Fruit fly (Drosophila melanogaster) whole organism, embryonic: ENCODE data around the gene Rab35.

Source experiments
- Adf1 ChIP-seq: fragments of 200-800 bp; sonication (Bioruptor generic); IDR thresholded peaks from 2 replicates; pipeline ENCODE4 v1.3.6; 2022; ENCODE audit warnings: missing biosample characterization, missing genetic modification characterization
- Aef1 ChIP-seq: fragments of 200-800 bp; sonication (Bioruptor generic); IDR thresholded peaks from 3 replicates; pipeline ENCODE4 v1.3.6; 2022; ENCODE audit warnings: missing biosample characterization, missing genetic modification characterization
- Atf6 ChIP-seq: fragments of 200-800 bp; sonication (Bioruptor generic); IDR thresholded peaks from 2 replicates; pipeline ENCODE4 v1.3.6; 2022; ENCODE audit warnings: missing biosample characterization, missing genetic modification characterization
- Awh ChIP-seq: fragments of 200-800 bp; sonication (Bioruptor generic); IDR thresholded peaks from 2 replicates; pipeline ENCODE4, ENCODE4 v1.3.6; 2022; ENCODE audit warnings: missing biosample characterization, missing genetic modification characterization
- Blimp-1 ChIP-seq: fragments of 200-800 bp; sonication (Bioruptor generic); optimal IDR thresholded peaks from 3 replicates; lab custom pipeline; 2018; ENCODE audit warnings: missing biosample characterization, missing genetic modification characterization, mild to moderate bottlenecking, moderate library complexity, missing genetic modification reagents
- CG10321 ChIP-seq: fragments of 200-800 bp; sonication (Bioruptor generic); IDR thresholded peaks from 2 replicates; pipeline ENCODE4 v1.3.6; 2022; ENCODE audit warnings: missing biosample characterization, missing genetic modification characterization
- CG11247 ChIP-seq: fragments of 200-800 bp; sonication (Bioruptor generic); IDR thresholded peaks from 2 replicates; pipeline ENCODE4 v1.3.6; 2022; ENCODE audit warnings: missing biosample characterization, missing genetic modification characterization
- CG12769 ChIP-seq: fragments of 200-800 bp; sonication (Bioruptor generic); optimal IDR thresholded peaks from 2 replicates; lab custom pipeline; 2019; ENCODE audit warnings: missing biosample characterization, mild to moderate bottlenecking, missing genetic modification characterization, moderate library complexity
- CG17328 ChIP-seq: fragments of 200-800 bp; sonication (Bioruptor generic); IDR thresholded peaks from 2 replicates; pipeline ENCODE4 v1.3.6; 2022; ENCODE audit warnings: missing biosample characterization, missing genetic modification characterization
- CG1832 ChIP-seq: fragments of 200-800 bp; sonication (Bioruptor generic); optimal IDR thresholded peaks from 2 replicates; lab custom pipeline; 2017; ENCODE audit warnings: missing biosample characterization, mild to moderate bottlenecking, missing genetic modification characterization, inconsistent platforms
- CG34376 ChIP-seq: fragments of 200-800 bp; sonication (Bioruptor generic); optimal IDR thresholded peaks from 2 replicates; lab custom pipeline; 2018; ENCODE audit warnings: missing biosample characterization, mild to moderate bottlenecking, missing genetic modification characterization
- CG34422 ChIP-seq: fragments of 200-800 bp; sonication (Bioruptor generic); IDR thresholded peaks from 3 replicates; pipeline ENCODE4 v1.3.6; 2022; ENCODE audit warnings: missing biosample characterization, missing genetic modification characterization
- CG4360 ChIP-seq: fragments of 200-800 bp; sonication (Bioruptor generic); IDR thresholded peaks from 2 replicates; pipeline ENCODE4 v1.3.6; 2022; ENCODE audit warnings: missing biosample characterization, missing genetic modification characterization
- CG6854 ChIP-seq: fragments of 200-800 bp; sonication (Bioruptor generic); optimal IDR thresholded peaks from 3 replicates; lab custom pipeline; 2017; ENCODE audit warnings: missing biosample characterization, mild to moderate bottlenecking, missing genetic modification characterization
- CG7372 ChIP-seq: fragments of 200-800 bp; sonication (Bioruptor generic); IDR thresholded peaks from 2 replicates; pipeline ENCODE4 v1.3.6; 2022; ENCODE audit warnings: missing biosample characterization, missing genetic modification characterization
- CG8478 ChIP-seq: fragments of >200 bp; optimal IDR thresholded peaks from 2 replicates; lab custom pipeline; 2018
- Chrac-16 ChIP-seq: fragments of 200-800 bp; sonication (Bioruptor generic); optimal IDR thresholded peaks from 3 replicates; lab custom pipeline; 2016; ENCODE audit warnings: missing biosample characterization, missing genetic modification characterization
- Drgx ChIP-seq: fragments of 200-800 bp; sonication (Bioruptor generic); IDR thresholded peaks from 2 replicates; pipeline ENCODE4 v1.3.6; 2022; ENCODE audit warnings: missing biosample characterization, missing genetic modification characterization
- GATAe ChIP-seq: fragments of 200-800 bp; sonication (Bioruptor generic); conservative IDR thresholded peaks from 2 replicates; pipeline ENCODE4 v1.3.6; 2022; ENCODE audit warnings: missing biosample characterization, missing genetic modification characterization
- Hsf ChIP-seq: fragments of 200-800 bp; sonication (Bioruptor generic); optimal IDR thresholded peaks from 3 replicates; lab custom pipeline; 2016; ENCODE audit warnings: missing biosample characterization, missing genetic modification characterization
- Med ChIP-seq: fragments of 200-800 bp; sonication (Bioruptor generic); peaks from one replicate; lab custom pipeline; 2016; ENCODE audit warnings: missing biosample characterization, missing genetic modification characterization, mild to moderate bottlenecking, inconsistent platforms, moderate library complexity
- Pdp1 ChIP-seq, 2 experiments: fragments of 200-800 bp; sonication (Bioruptor generic); optimal IDR thresholded peaks; 3 replicates each; lab custom pipeline; 2016; ENCODE audit warnings: missing biosample characterization in 2 of 2, missing genetic modification characterization in 2 of 2, mild to moderate bottlenecking in 1 of 2, moderate library complexity in 1 of 2
- Poxn ChIP-seq: fragments of 200-800 bp; sonication (Bioruptor generic); IDR thresholded peaks from 2 replicates; pipeline ENCODE4 v1.3.6; 2022; ENCODE audit warnings: missing biosample characterization, missing genetic modification characterization
- Stat92E ChIP-seq, 3 experiments: fragments of >200 bp in 2 of 3; fragments of 200-800 bp in 1 of 3; sonication (Bioruptor generic) in 1 of 3; optimal IDR thresholded peaks; 2 replicates each; lab custom pipeline; 2017 to 2019; ENCODE audit warnings: missing biosample characterization in 3 of 3, missing genetic modification characterization in 3 of 3, mild to moderate bottlenecking in 1 of 3, moderate library complexity in 1 of 3
- TFAM ChIP-seq: fragments of 200-800 bp; sonication (Bioruptor generic); optimal IDR thresholded peaks from 2 replicates; lab custom pipeline; 2017; ENCODE audit warnings: missing biosample characterization, missing genetic modification characterization, inconsistent platforms
- Trl ChIP-seq, 3 experiments: fragments of >200 bp in 2 of 3; fragments of 200-800 bp in 1 of 3; sonication (Bioruptor generic) in 1 of 3; optimal IDR thresholded peaks; 2 replicates in 1 of 3; 3 replicates in 2 of 3; lab custom pipeline; 2016 to 2017; ENCODE audit warnings: missing biosample characterization in 1 of 3, missing genetic modification characterization in 1 of 3
- Vsx1 ChIP-seq: fragments of 200-800 bp; sonication (Bioruptor generic); optimal IDR thresholded peaks from 2 replicates; lab custom pipeline; 2017; ENCODE audit warnings: missing biosample characterization, mild to moderate bottlenecking, missing genetic modification characterization, missing genetic modification reagents
- amos ChIP-seq: fragments of 200-800 bp; sonication (Bioruptor generic); IDR thresholded peaks from 2 replicates; pipeline ENCODE4 v1.3.6; 2022; ENCODE audit warnings: missing biosample characterization, missing genetic modification characterization; ENCODE audit not compliant: partially characterized antibody
- chinmo ChIP-seq: fragments of 200-800 bp; sonication (Bioruptor generic); IDR thresholded peaks from 4 replicates; pipeline ENCODE4 v1.3.6; 2022; ENCODE audit warnings: missing biosample characterization, missing genetic modification characterization; ENCODE audit not compliant: partially characterized antibody
- cwo ChIP-seq: fragments of 200-800 bp; sonication (Bioruptor generic); optimal IDR thresholded peaks from 3 replicates; lab custom pipeline; 2017; ENCODE audit warnings: missing biosample characterization, missing genetic modification characterization, mild to moderate bottlenecking, moderate library complexity, missing genetic modification reagents
- exex ChIP-seq: fragments of 200-800 bp; sonication (Bioruptor generic); optimal IDR thresholded peaks from 4 replicates; lab custom pipeline; 2018; ENCODE audit warnings: missing biosample characterization, mild to moderate bottlenecking, missing genetic modification characterization, moderate library complexity
- fd64A ChIP-seq: fragments of 200-800 bp; sonication (Bioruptor generic); optimal IDR thresholded peaks from 3 replicates; lab custom pipeline; 2018; ENCODE audit warnings: missing biosample characterization, mild to moderate bottlenecking, missing genetic modification characterization
- gcm2 ChIP-seq: fragments of 200-800 bp; sonication (Bioruptor generic); optimal IDR thresholded peaks from 2 replicates; lab custom pipeline; 2016; ENCODE audit warnings: missing biosample characterization, missing genetic modification characterization
- grn ChIP-seq: fragments of 200-800 bp; sonication (Bioruptor generic); optimal IDR thresholded peaks from 3 replicates; lab custom pipeline; 2017; ENCODE audit warnings: missing biosample characterization, missing genetic modification characterization
- ind ChIP-seq: fragments of 200-800 bp; sonication (Bioruptor generic); optimal IDR thresholded peaks from 3 replicates; lab custom pipeline; 2016; ENCODE audit warnings: missing biosample characterization, missing genetic modification characterization
- lbe ChIP-seq: fragments of 200-800 bp; sonication (Bioruptor generic); optimal IDR thresholded peaks from 2 replicates; lab custom pipeline; 2016; ENCODE audit warnings: missing biosample characterization, mild to moderate bottlenecking, missing genetic modification characterization
- maf-S ChIP-seq: fragments of 200-800 bp; sonication (Bioruptor generic); optimal IDR thresholded peaks from 2 replicates; lab custom pipeline; 2016; ENCODE audit warnings: missing biosample characterization, missing genetic modification characterization
- mam ChIP-seq: fragments of 200-800 bp; sonication (Bioruptor generic); optimal IDR thresholded peaks from 3 replicates; lab custom pipeline; 2016; ENCODE audit warnings: missing biosample characterization, missing genetic modification characterization
- mirr ChIP-seq: fragments of 200-800 bp; sonication (Bioruptor generic); optimal IDR thresholded peaks from 3 replicates; lab custom pipeline; 2018; ENCODE audit warnings: missing biosample characterization, mild to moderate bottlenecking, missing genetic modification characterization
- nom ChIP-seq: fragments of 200-800 bp; sonication (Bioruptor generic); optimal IDR thresholded peaks from 2 replicates; lab custom pipeline; 2017; ENCODE audit warnings: missing biosample characterization, missing genetic modification characterization, mild to moderate bottlenecking, moderate library complexity, missing genetic modification reagents
- oc ChIP-seq: fragments of 200-800 bp; sonication (Bioruptor generic); optimal IDR thresholded peaks from 2 replicates; lab custom pipeline; 2018; ENCODE audit warnings: missing biosample characterization, mild to moderate bottlenecking, missing genetic modification characterization, moderate library complexity
- org-1 ChIP-seq: fragments of 200-800 bp; sonication (Bioruptor generic); optimal IDR thresholded peaks from 2 replicates; lab custom pipeline; 2017; ENCODE audit warnings: missing biosample characterization, missing genetic modification characterization
- otp ChIP-seq: fragments of 200-800 bp; sonication (Bioruptor generic); IDR thresholded peaks from 3 replicates; pipeline ENCODE4, ENCODE4 v1.3.6; 2022; ENCODE audit warnings: missing biosample characterization, missing genetic modification characterization
- sd ChIP-seq: fragments of 200-800 bp; sonication (Bioruptor generic); optimal IDR thresholded peaks from 3 replicates; lab custom pipeline; 2018; ENCODE audit warnings: missing biosample characterization, mild to moderate bottlenecking, missing genetic modification characterization, moderate library complexity
- sens ChIP-seq: fragments of 200-800 bp; sonication (Bioruptor generic); peaks from one replicate; lab custom pipeline; 2016; ENCODE audit warnings: missing biosample characterization, missing genetic modification characterization
- tup ChIP-seq: fragments of 200-800 bp; sonication (Bioruptor generic); optimal IDR thresholded peaks from 2 replicates; lab custom pipeline; 2016; ENCODE audit warnings: missing biosample characterization, mild to moderate bottlenecking, missing genetic modification characterization, moderate library complexity
- usp ChIP-seq: fragments of >200 bp; optimal IDR thresholded peaks from 2 replicates; lab custom pipeline; 2017; ENCODE audit warnings: missing biosample characterization, missing genetic modification characterization
- yki ChIP-seq: fragments of >200 bp; optimal IDR thresholded peaks from 3 replicates; lab custom pipeline; 2018

Rab35 gene

DNA sequence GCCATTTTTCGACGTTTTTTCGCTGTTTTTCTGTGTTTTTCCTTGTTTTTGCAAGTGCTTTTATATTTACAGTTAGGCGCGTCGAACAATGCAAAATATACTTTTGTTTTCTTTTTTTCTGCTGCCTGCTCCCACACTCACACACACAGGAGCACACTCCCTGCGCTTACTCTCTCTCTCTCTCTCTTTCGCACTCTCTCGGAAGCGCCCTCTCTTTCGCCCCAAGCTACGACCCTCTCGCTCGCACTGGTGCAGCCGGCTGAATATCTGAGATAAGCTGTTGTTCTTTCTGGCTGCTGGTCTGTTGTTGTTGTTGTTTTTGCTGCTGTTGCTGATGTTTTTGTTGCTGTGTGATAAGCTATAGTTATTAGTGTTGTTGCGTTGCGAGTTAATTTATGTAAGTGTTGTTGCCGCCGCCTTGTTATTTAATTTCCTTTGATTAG is 708 bp downstream of the Rab35 start:
- TF ChIP-seq Drgx = peak; percentile 53; the same call in 1 of the 2 replicates
- no peak for TF ChIP-seq tup
- no peak for TF ChIP-seq gcm2
- peak; percentile 25 for TF ChIP-seq mirr
- TF ChIP-seq lbe = peak; percentile 21
- peak; percentile 67 for TF ChIP-seq GATAe (GFP tag; lab: Robert Waterston, UW)
- TF ChIP-seq Blimp-1 = no peak
- no peak for TF ChIP-seq usp
- peak; percentile 94 for TF ChIP-seq CG1832 (GFP tag; lab: Kevin White, UChicago)
- TF ChIP-seq CG17328 (GFP tag; lab: Robert Waterston, UW) = no peak
- TF ChIP-seq cwo (GFP tag; lab: Kevin White, UChicago) = no peak
- peak; percentile 79 for TF ChIP-seq CG8478 (lab: Kevin White, UChicago)
- no peak for TF ChIP-seq TFAM (GFP tag; lab: Kevin White, UChicago)
- TF ChIP-seq Hsf (GFP tag; lab: Kevin White, UChicago) = no peak
- peak; percentile 7 for TF ChIP-seq sd (tag; lab: Kevin White, UChicago)
- TF ChIP-seq grn (GFP tag; lab: Kevin White, UChicago) = peak; percentile 71
- no peak for TF ChIP-seq maf-S
- no peak for TF ChIP-seq Atf6 (GFP tag; lab: Robert Waterston, UW)
- peak; percentile 71 for TF ChIP-seq Aef1 (GFP tag; lab: Robert Waterston, UW)
- TF ChIP-seq oc (tag; lab: Kevin White, UChicago) = peak; percentile 45
- TF ChIP-seq CG11247 (GFP tag; lab: Robert Waterston, UW) = no peak
- 0 out of 4 replicates have a peak, but pooled peaks have one; percentile 51 for TF ChIP-seq chinmo
- no peak for TF ChIP-seq fd64A (GFP tag; lab: Kevin White, UChicago)
- peak; percentile 31 for TF ChIP-seq Med (GFP tag; lab: Kevin White, UChicago)
- peak in 1 of 2 experiments; percentile 87 for TF ChIP-seq Pdp1 (GFP tag; optimal IDR thresholded peaks at IDR 0.05; lab: Kevin White, UChicago)
- TF ChIP-seq yki = peak; percentile 23
- peak; percentile 71 for TF ChIP-seq CG10321
- TF ChIP-seq Stat92E (GFP tag; optimal IDR thresholded peaks at IDR 0.05; lab: Kevin White, UChicago) = peak in 1 of 3 experiments; percentile 73
- TF ChIP-seq ind (GFP tag; lab: Kevin White, UChicago) = no peak
- peak; percentile 47 for TF ChIP-seq exex (tag; lab: Kevin White, UChicago)
- TF ChIP-seq otp (GFP tag; lab: Robert Waterston, UW) = no peak
- peak; percentile 8; the same call in 1 of the 2 replicates for TF ChIP-seq Adf1 (GFP tag; lab: Robert Waterston, UW)
- no peak for TF ChIP-seq Awh (GFP tag; lab: Robert Waterston, UW)
- peak; percentile 50 for TF ChIP-seq nom (GFP tag; lab: Kevin White, UChicago)
- peak; percentile 0 for TF ChIP-seq Vsx1 (GFP tag; lab: Kevin White, UChicago)
- peak; percentile 94 for TF ChIP-seq CG4360
- TF ChIP-seq CG34422 (GFP tag; lab: Robert Waterston, UW) = peak; percentile 72; the same call in 2 of the 3 replicates
- peak; percentile 46 for TF ChIP-seq CG34376 (GFP tag; lab: Kevin White, UChicago)
- peak; percentile 73 to 86 for TF ChIP-seq Trl (optimal IDR thresholded peaks at IDR 0.05; lab: Kevin White, UChicago)
- no peak for TF ChIP-seq Trl (GFP tag; optimal IDR thresholded peaks at IDR 0.05; lab: Kevin White, UChicago)
- no peak for TF ChIP-seq org-1 (GFP tag; lab: Kevin White, UChicago)

DNA sequence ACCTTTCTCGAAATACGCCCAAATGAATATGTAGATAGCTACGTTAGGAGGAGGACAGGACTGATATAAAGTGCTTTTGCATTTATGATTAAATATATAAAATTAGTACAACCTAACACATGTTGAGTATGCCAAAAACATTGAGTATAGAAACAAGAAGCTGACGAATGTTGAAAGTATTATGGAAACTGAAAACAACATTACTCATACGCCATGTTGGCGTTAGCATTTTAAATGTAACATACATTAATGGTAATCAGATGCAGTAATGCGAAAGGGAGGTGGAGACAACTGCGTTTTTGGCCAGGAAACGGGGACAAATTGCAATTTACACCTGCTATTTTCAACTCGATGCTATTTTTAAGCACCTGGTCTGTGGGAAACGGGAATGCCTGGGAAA is 1.2 kb downstream of the Rab35 start:
- TF ChIP-seq CG6854 (GFP tag; lab: Kevin White, UChicago) (no peak), Poxn (no peak), sens (GFP tag; lab: Kevin White, UChicago) (peak; percentile 59), Chrac-16 (GFP tag; lab: Kevin White, UChicago) (no peak), CG7372 (GFP tag; lab: Robert Waterston, UW) (peak; percentile 52; the same call in 1 of the 2 replicates), amos (GFP tag; lab: Robert Waterston, UW) (no peak), CG12769 (no peak), mam (GFP tag; lab: Kevin White, UChicago) (no peak)
